Fruit fly (Drosophila melanogaster) whole organism, embryonic: ENCODE measurements around the gene CG12438.

Source experiments
- Asciz ChIP-seq: fragments of 200-800 bp; sonication (Bioruptor generic); optimal IDR thresholded peaks from 2 replicates; lab custom pipeline; 2017; ENCODE audit warnings: missing biosample characterization, mild to moderate bottlenecking, missing genetic modification characterization, missing genetic modification reagents
- CG10462 ChIP-seq: fragments of 200-800 bp; sonication (Bioruptor generic); optimal IDR thresholded peaks from 2 replicates; lab custom pipeline; 2016; ENCODE audit warnings: missing biosample characterization, missing genetic modification characterization
- CG6813 ChIP-seq: fragments of 200-800 bp; sonication (Bioruptor generic); optimal IDR thresholded peaks from 2 replicates; lab custom pipeline; 2017; ENCODE audit warnings: missing biosample characterization, missing genetic modification characterization, mild to moderate bottlenecking, moderate library complexity, missing genetic modification reagents
- CG7357 ChIP-seq: fragments of 200-800 bp; sonication (Bioruptor generic); IDR thresholded peaks from 3 replicates; pipeline ENCODE4 v1.3.6; 2022; ENCODE audit warnings: missing biosample characterization, missing genetic modification characterization
- CG9932 ChIP-seq: fragments of 200-800 bp; sonication (Bioruptor generic); IDR thresholded peaks from 2 replicates; pipeline ENCODE4 v1.3.6; 2022; ENCODE audit warnings: missing biosample characterization, missing genetic modification characterization
- chinmo ChIP-seq: fragments of 200-800 bp; sonication (Bioruptor generic); IDR thresholded peaks from 4 replicates; pipeline ENCODE4 v1.3.6; 2022; ENCODE audit warnings: missing biosample characterization, missing genetic modification characterization; ENCODE audit not compliant: partially characterized antibody
- dysf ChIP-seq: fragments of 200-800 bp; sonication (Bioruptor generic); IDR thresholded peaks from 3 replicates; pipeline ENCODE4 v1.3.6; 2022; ENCODE audit warnings: missing biosample characterization, missing genetic modification characterization
- fru ChIP-seq: fragments of >200 bp; optimal IDR thresholded peaks from 2 replicates; lab custom pipeline; 2017
- pan ChIP-seq, 4 experiments: fragments of >200 bp in 3 of 4; fragments of 200-800 bp in 1 of 4; sonication (Bioruptor generic) in 1 of 4; optimal IDR thresholded peaks in 3 of 4; IDR thresholded peaks in 1 of 4; 2 replicates each; pipeline versions ENCODE4 v1.3.6 to Lab custom; 2017 to 2022; ENCODE audit warnings: missing biosample characterization in 2 of 4, missing genetic modification characterization in 2 of 4, mixed read lengths in 1 of 4
- usp ChIP-seq: fragments of >200 bp; optimal IDR thresholded peaks from 2 replicates; lab custom pipeline; 2017; ENCODE audit warnings: missing biosample characterization, missing genetic modification characterization

DNA sequence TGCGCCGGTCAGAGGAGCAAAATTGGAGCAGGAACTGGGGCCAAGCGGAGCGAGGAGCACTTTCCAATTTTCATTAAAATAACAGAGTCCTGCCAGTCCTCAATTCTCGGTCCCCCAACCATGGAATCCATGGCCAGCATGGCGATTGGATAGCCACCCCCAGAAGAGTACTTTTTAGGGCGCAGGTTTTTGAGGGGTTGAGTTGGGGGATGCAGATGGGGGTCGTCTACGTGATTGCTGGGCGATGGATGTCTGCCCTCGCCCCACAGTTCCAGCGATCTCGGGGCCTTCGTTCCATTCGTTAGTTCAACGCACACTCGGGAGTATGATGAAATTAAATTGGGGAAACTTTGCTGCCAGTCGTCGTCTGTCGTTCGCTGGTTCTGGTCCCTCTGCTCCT lies 39.6 kb downstream of the CG12438 start:
- TF ChIP-seq CG6813 (no peak), CG10462 (GFP tag; lab: Kevin White, UChicago) (no peak), pan (optimal IDR thresholded peaks at IDR 0.05; lab: Kevin White, UChicago) (no peak), pan (GFP tag; optimal IDR thresholded peaks at IDR 0.05 in 1 of 2, IDR thresholded peaks at IDR 0.05 in 1 of 2) (no peak), chinmo (GFP tag; lab: Robert Waterston, UW) (no peak), CG7357 (no peak), CG9932 (no peak), dysf (GFP tag; lab: Robert Waterston, UW) (no peak), usp (no peak), fru (lab: Kevin White, UChicago) (no peak), Asciz (no peak)
